Worm (Caenorhabditis elegans) whole organism, dauer: ENCODE results near the gene fbxb-103.

Experiments
- unc-62 ChIP-seq: sonication (generic microtip); optimal IDR thresholded peaks from 2 replicates; lab custom pipeline; 2017; ENCODE audit warnings: missing biosample characterization, missing genetic modification reagents, missing genetic modification characterization

fbxb-103 gene

DNA sequence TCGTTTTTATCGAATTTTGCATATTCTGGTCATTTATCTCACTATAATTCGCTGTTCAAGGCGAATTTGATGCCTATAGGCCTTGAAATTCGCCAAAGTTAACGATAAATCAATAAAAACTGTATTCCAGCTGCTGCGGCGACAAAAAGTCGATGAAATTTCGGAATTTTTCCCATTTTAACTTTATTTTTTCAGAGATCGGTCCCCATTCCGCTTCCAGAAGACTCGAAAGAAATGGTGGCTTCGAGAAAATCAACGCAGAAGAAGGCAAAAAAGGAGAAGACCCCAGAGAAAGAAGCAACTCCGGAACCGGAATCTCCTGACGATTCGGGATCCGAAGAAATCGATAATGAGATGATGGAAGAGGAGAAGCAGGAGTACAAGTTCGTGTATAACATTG is 28.2 kb downstream of the fbxb-103 start:
- no peak for TF ChIP-seq unc-62

DNA sequence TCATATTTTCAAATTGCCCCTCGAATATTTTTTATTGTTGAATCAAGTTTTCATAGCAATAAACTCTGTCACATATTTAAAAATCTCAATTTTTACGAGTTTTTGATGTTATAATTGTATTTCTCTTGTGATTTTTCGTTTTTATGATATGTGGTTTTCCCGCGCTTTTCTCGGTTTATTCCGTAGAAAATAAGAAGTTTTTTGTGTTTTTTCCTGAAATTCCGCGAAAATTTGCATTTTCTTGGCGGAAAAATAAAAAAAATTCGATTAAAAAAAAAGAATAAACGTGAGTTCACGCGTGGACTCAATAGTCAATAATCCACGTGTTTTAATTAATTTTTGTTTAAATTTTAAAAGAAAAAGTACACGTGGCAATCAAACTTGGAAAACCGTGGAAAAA is 29.1 kb downstream of the fbxb-103 start:
- TF ChIP-seq unc-62 = no peak

DNA sequence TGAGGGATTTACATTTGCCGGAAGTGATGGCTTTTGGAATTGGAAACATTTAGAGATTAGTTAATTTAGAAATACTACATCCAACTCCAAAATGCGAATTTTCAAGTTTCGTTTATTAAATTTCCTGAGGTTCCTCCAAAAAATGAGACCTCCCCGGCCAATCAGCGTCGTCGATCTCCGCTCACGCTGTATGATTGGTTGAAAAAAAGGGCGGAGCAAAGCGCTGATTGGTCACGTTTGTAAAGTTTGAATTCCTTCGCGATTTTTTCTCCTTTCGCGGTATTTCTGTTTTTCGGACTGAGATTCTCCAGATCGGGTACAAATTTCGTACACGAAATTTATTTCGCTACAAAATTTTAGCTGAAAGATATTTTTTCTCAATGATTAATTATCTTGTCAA is 40.5 kb downstream of the fbxb-103 start:
- TF ChIP-seq unc-62 = no peak

DNA sequence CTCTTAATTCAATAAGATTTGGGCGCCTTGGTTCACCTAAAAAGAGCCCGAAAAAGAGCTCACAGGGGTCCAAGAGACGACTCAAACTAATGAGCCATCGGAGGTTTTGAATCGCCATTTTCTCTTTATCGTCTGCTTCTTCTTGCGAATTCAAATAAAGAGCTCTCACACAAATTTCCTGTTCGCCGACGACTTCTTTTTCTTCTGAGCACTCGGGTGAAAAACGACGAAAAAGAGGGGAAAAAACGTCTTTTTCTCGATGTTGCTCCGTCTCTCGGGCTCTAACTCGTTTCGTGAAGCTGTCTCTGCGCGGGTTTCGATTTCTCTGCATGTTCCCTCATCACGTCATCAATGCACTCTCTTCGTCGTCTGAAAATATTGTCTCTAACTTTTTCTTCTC is 41.6 kb downstream of the fbxb-103 start:
- TF ChIP-seq unc-62 = no peak

DNA sequence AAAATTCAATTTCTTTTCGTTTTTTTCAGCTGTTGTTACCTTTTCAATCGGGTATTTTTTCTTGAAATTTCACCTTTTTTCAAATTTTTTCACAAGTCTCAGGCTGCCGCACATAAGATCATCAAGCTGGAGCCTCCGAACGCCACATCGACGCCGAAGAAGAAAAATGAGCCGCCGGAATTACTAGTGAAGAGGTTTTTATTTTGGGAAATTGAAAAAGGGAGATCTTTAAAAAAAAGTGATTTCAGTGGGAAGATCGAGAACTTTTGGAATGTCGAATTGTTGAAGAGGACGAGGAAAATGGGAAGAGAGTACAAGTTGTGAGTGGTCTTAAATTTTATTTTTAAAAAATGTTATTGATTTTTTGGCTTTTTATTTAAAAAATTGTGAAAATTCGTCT is 43.1 kb downstream of the fbxb-103 start, which contains the start of gene sea-2:
sea-2 (plus strand) TSS at position 301 of the 400 bp plus-strand sequence.
- TF ChIP-seq unc-62 = no peak

DNA sequence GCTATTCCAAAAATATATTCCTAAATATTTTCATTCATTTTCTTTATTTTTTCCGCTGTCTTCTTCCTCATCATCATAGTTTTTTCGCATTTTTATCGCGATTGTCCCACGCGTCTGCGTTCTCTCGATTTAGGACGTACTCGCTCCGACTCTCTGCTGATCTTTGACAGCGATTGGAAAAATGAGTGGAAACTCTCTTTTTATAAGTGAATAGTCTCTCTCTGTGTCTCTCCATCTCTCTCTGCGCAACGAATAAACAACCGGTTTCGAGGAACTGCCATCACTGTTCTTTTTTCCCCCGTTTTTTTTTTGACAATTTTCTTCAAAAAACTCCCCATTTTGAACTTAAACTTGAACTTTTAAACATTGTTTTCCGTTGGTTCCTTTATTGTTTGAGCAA is 44.4 kb downstream of the fbxb-103 start:
- TF ChIP-seq unc-62 = no peak

DNA sequence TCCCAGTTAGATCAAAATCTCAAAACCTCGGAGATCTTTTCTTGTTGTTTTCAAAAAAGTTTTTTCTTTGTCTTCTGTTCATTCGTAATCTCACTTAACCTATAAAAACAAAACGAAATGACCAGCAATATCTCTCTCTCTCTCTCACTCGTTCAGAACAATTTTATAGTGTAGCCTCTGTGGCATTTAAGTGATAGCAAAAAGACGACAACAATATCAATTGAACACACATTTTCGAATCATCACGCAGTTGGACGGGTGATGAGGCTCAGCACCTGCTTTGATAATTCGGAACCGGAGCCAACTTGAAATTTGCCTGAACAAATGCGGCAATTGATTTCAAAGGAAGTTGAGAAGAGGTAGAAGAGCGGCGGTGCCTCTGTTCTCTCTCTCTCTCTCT is 45.4 kb downstream of the fbxb-103 start:
- TF ChIP-seq unc-62 = no peak

DNA sequence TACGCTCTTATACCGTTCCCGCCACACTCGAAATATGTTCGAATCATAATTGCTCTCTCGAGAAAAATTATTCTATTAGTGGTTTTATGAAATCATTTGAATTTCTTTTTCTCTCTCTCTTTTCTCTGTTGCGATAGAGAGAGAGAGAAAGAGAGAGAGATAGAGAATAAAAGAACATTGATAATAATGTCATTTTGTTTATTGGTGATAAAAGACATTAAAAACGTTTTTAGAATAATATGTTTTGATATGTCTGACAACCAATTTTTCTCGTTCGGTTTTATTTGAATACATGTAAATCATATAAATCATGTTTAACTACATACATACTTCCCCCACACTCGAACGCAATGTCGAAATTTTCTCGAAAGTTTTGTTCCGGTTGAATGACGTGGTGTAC is 46.0 kb downstream of the fbxb-103 start:
- no peak for TF ChIP-seq unc-62

DNA sequence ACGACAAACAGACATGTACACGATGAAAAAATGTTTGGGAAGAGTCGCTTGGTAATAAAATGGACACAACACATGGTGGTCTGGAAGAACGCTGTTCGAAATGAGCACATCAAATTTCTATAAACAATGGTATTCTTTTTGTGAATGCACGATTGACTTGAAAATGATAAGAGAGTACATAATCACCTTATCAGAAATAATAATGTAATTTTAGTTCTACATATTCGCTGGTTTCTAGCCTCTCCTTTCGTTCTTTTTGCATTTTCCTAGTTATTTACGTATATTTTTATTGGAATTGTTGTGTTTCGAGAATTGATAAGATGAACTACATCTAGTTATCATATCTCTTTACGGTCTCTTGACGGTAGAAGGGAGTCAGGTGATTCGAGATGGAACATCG is 47.1 kb downstream of the fbxb-103 start:
- no peak for TF ChIP-seq unc-62

DNA sequence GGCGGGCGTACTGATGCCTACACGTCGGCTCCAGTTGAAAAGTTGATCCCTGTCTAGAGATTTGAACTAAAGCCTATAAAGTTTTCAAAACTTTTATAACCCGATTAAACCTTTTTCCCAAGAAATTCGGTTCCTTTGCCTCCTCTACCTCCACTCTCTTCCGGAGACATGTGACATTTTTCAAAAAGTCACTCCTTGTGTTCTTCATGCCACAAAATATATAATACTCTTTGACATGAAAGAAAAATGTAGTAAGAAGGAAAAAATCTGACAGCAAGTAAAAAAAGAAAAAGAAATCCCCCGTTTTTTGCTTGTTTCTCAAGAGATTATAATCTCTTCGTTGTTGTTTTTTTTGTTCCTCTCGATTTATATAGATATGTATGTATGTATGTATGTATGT is 47.9 kb downstream of the fbxb-103 start:
- TF ChIP-seq unc-62 = no peak

DNA sequence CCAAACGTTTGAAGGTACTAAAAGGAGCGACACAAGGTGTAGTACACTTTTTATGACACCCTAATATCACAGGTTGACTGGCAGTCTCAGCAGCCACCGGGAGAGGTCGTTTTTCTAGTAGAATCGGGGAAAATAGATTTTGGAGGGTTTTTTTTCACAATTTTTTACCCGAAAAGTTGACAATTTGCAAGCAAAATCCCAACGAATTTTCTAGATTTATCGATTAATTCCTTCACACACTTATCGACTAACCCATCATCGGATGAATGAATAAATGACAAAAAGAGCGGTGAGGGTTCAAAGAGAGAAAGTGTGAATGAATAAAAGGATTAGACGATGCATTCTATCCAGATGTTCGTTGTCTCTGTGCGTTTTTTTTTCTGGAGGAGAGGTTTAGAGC is 49.0 kb downstream of the fbxb-103 start:
- no peak for TF ChIP-seq unc-62

DNA sequence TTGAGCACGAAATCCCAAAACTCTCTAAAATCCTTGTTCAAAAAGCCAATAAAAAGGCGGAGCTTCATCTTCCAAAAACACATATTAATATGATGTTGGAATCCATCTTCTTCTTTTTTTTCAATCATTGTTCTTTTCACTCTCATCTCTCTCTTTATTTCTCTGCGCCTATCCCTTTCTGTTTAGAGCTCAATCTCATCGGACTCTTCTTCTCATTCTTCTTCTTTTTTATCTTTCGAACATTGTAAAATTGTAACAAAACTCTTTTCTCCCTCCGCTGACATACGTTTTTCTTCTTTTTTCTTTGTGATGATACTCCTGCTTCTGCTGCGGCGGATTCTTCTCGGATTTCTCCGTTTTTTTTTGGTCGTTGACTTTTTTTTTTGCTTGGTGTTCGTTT is 49.8 kb downstream of the fbxb-103 start:
- no peak for TF ChIP-seq unc-62

DNA sequence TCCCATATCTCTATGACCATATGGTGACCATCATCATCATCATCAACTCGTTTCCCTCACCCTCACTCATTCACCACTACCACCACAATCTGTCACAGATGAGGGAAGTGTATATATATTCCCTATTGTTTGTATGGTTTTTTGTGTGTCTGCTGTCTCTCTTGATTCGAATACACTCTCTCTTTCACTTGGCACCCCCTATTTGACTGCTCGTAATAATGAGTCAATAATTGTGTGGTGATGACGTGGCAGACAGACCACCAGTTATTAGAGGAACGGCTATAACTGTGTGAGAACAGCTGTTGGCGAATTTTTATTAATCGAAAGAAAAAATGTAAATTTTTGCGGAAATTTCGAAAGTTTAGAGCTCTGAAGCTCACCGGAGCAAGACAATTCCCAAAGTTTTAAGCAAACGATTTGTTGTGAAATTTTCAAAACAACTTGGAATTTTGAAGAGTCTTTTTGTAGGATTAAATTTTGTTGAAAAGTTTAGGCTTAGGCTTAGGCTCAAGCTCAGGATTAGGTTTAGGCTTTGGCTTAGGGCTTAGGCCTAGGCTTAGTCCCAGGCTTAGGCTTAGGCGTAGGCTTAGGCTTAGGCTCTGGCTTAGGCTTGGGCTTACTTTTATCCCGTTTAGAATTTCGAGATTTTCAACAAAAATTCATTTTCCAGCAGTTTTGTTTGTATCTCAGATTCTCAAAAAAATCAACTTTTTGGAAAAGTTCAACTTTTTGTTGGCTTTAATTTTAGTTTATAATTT is 50.7 kb downstream of the fbxb-103 start:
- no peak for TF ChIP-seq unc-62
